Fruit fly (Drosophila melanogaster): ENCODE data around the gene CG42654.

Gene CG42654

DNA sequence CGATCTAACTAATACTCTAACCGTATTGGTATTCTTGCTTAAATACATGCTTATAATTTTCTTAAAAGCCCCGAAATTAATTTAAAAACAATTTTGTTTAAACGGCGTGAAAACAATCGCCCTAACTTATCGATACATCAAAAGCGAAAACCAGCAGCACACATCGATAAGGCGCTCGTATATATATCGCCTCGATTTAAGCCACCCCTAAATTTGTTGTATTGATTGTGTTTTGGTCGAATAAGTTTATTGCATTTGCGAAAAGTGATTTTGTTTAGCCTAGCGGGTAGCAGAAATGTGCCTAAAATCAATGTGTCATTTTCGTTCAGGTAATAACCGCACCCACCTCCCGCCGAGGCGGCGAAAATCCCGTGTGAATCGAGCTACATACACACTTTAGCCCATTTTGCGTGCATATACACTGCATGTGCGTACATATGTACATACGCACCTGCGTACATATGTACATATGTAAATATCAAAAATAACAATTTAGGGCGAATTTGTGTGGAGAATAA lies 37.4 kb upstream of the CG42654 start, which contains the start of the genes CG7646 and Nca (continued):
- 0 out of 2 replicates have a peak, but pooled peaks have one; percentile 26 for TF ChIP-seq sob (GFP tag; IDR thresholded peaks at IDR 0.05)
- peak; percentile 66 for TF ChIP-seq CG4328 (GFP tag; optimal IDR thresholded peaks at IDR 0.05)
- no peak for TF ChIP-seq HLHmδ (GFP tag; optimal IDR thresholded peaks at IDR 0.05)
- no peak for TF ChIP-seq CG7839 (tag; optimal IDR thresholded peaks at IDR 0.05)
- TF ChIP-seq zfh2 (GFP tag; optimal IDR thresholded peaks at IDR 0.05), result peak; percentile 38
- TF ChIP-seq CG1647 (GFP tag; optimal IDR thresholded peaks at IDR 0.05), result no peak
- TF ChIP-seq CHES-1-like (GFP tag; optimal IDR thresholded peaks at IDR 0.05), result peak; percentile 39
- no peak for TF ChIP-seq zf30C (GFP tag; optimal IDR thresholded peaks at IDR 0.05)
- TF ChIP-seq CG4617 (GFP tag; optimal IDR thresholded peaks at IDR 0.05; ENCODE audit: borderline replicate concordance), result peak; percentile 65
- no peak for TF ChIP-seq CG10366 (GFP tag; IDR thresholded peaks at IDR 0.05)
- TF ChIP-seq CG10543 (GFP tag; optimal IDR thresholded peaks at IDR 0.05), result peak; percentile 64
- peak; percentile 50 for TF ChIP-seq CG8924 (tag; optimal IDR thresholded peaks at IDR 0.05)
- TF ChIP-seq tna (GFP tag; IDR thresholded peaks at IDR 0.05; ENCODE audit: partially characterized antibody), result peak; percentile 87
- TF ChIP-seq CG4707 (GFP tag; optimal IDR thresholded peaks at IDR 0.05), result no peak
- no peak for TF ChIP-seq vfl (GFP tag; optimal IDR thresholded peaks at IDR 0.05)
- no peak for TF ChIP-seq al (GFP tag; IDR thresholded peaks at IDR 0.05)
- TF ChIP-seq E2f1 (GFP tag; IDR thresholded peaks at IDR 0.05), result no peak
- no peak for TF ChIP-seq Six4 (GFP tag; optimal IDR thresholded peaks at IDR 0.05)
- no peak for TF ChIP-seq sc (optimal IDR thresholded peaks at IDR 0.05)
- TF ChIP-seq sc (GFP tag; optimal IDR thresholded peaks at IDR 0.05), result no peak
- peak; percentile 87 for TF ChIP-seq CG34224 (GFP tag; IDR thresholded peaks at IDR 0.05; ENCODE audit: partially characterized antibody)
- TF ChIP-seq Side (GFP tag; optimal IDR thresholded peaks at IDR 0.05), result no peak
- TF ChIP-seq h (optimal IDR thresholded peaks at IDR 0.05), result no peak
- TF ChIP-seq Neu2 (GFP tag; optimal IDR thresholded peaks at IDR 0.05; ENCODE audit: borderline replicate concordance), result no peak
- TF ChIP-seq onecut (GFP tag; IDR thresholded peaks at IDR 0.05), result peak; percentile 76
- no peak for TF ChIP-seq CG11247 (GFP tag; IDR thresholded peaks at IDR 0.05)
- TF ChIP-seq CG14667 (GFP tag; IDR thresholded peaks at IDR 0.05), result no peak
- TF ChIP-seq Optix (GFP tag; IDR thresholded peaks at IDR 0.05), result no peak
- TF ChIP-seq Tbp (GFP tag; optimal IDR thresholded peaks at IDR 0.05), result no peak
- TF ChIP-seq eve (GFP tag; optimal IDR thresholded peaks at IDR 0.05), result peak in 1 of 2 experiments; percentile 17
- no peak for TF ChIP-seq HLH54F (GFP tag; optimal IDR thresholded peaks at IDR 0.05)
- no peak for TF ChIP-seq ftz-f1 (GFP tag; optimal IDR thresholded peaks at IDR 0.05)
- TF ChIP-seq Atf3 (GFP tag; optimal IDR thresholded peaks at IDR 0.05), result no peak
- TF ChIP-seq CG11560 (tag; IDR thresholded peaks at IDR 0.05), result no peak
- peak; percentile 95 for TF ChIP-seq bbx (GFP tag; IDR thresholded peaks at IDR 0.05; ENCODE audit: partially characterized antibody)
- TF ChIP-seq Nf-YB (GFP tag; optimal IDR thresholded peaks at IDR 0.05), result no peak
- TF ChIP-seq gsb-n (tag; optimal IDR thresholded peaks at IDR 0.05), result no peak
- TF ChIP-seq CG3847 (GFP tag; IDR thresholded peaks at IDR 0.05), result no peak
- TF ChIP-seq bab2 (GFP tag; optimal IDR thresholded peaks at IDR 0.05), result no peak
- no peak for TF ChIP-seq CG15269 (tag; optimal IDR thresholded peaks at IDR 0.05)
- no peak for TF ChIP-seq CG17359 (tag; optimal IDR thresholded peaks at IDR 0.05)
- TF ChIP-seq nerfin-1 (tag; optimal IDR thresholded peaks at IDR 0.05), result peak; percentile 50
- TF ChIP-seq CG7963 (GFP tag; IDR thresholded peaks at IDR 0.05; ENCODE audit: partially characterized antibody), result peak; percentile 91
- TF ChIP-seq CG15696 (tag; optimal IDR thresholded peaks at IDR 0.05), result peak; percentile 47
- TF ChIP-seq peb (GFP tag; IDR thresholded peaks at IDR 0.05), result no peak
- TF ChIP-seq sim (GFP tag; IDR thresholded peaks at IDR 0.05), result no peak
- TF ChIP-seq CG1024 (GFP tag; IDR thresholded peaks at IDR 0.05), result no peak
- no peak for TF ChIP-seq H2.0 (GFP tag; IDR thresholded peaks at IDR 0.05)
- TF ChIP-seq Stat92E (GFP tag; optimal IDR thresholded peaks at IDR 0.05), result no peak
- no peak for TF ChIP-seq fd64A (GFP tag; optimal IDR thresholded peaks at IDR 0.05)
- peak; percentile 94 for TF ChIP-seq CG13287 (GFP tag; IDR thresholded peaks at IDR 0.05; ENCODE audit: partially characterized antibody)

All from whole organism, embryonic.